Worm (Caenorhabditis elegans) whole organism, midembryonic: Measurements from ENCODE around the gene fbxc-26.

Experiments
- T22C8.4 ChIP-seq: fragments of 200-800 bp; sonication (Bioruptor generic); IDR thresholded peaks from 2 replicates; pipeline ENCODE4 v1.3.6; 2022; ENCODE audit warnings: missing genetic modification characterization, missing compliant biosample characterization
- cog-1 ChIP-seq: sonication (generic microtip); optimal IDR thresholded peaks from 2 replicates; lab custom pipeline; 2016; ENCODE audit warnings: missing genetic modification characterization, missing compliant biosample characterization
- flt-1 ChIP-seq: fragments of 200-800 bp; sonication (Bioruptor generic); IDR thresholded peaks from 2 replicates; pipeline ENCODE4 v1.3.6; 2022; ENCODE audit warnings: missing genetic modification characterization, missing compliant biosample characterization
- klf-2 ChIP-seq: fragments of 200-800 bp; sonication (Bioruptor generic); conservative IDR thresholded peaks from 2 replicates; pipeline ENCODE4 v1.3.6; 2022; ENCODE audit warnings: missing genetic modification reagents, missing genetic modification characterization, missing compliant biosample characterization
- med-1 ChIP-seq: sonication (generic microtip); optimal IDR thresholded peaks from 2 replicates; lab custom pipeline; 2017; ENCODE audit warnings: missing genetic modification characterization, mild to moderate bottlenecking, missing compliant biosample characterization, antibody characterized with exemption, missing genetic modification reagents; ENCODE audit not compliant: insufficient read depth
- ref-1 ChIP-seq: fragments of 200-800 bp; sonication (Bioruptor generic); conservative IDR thresholded peaks from 2 replicates; pipeline ENCODE4 v1.3.6; 2022; ENCODE audit warnings: missing genetic modification reagents, missing genetic modification characterization, missing compliant biosample characterization
- tab-1 ChIP-seq: fragments of 200-800 bp; sonication (Bioruptor generic); IDR thresholded peaks from 2 replicates; pipeline ENCODE4 v1.3.6; 2022; ENCODE audit warnings: missing genetic modification characterization, missing compliant biosample characterization
- ztf-23 ChIP-seq: fragments of 200-800 bp; sonication (Bioruptor generic); IDR thresholded peaks from 2 replicates; pipeline ENCODE4 v1.3.6; 2022; ENCODE audit warnings: missing genetic modification reagents, missing genetic modification characterization, missing compliant biosample characterization
- ztf-29 ChIP-seq: fragments of 200-800 bp; sonication (Bioruptor generic); IDR thresholded peaks from 2 replicates; pipeline ENCODE4 v1.3.6; 2022; ENCODE audit warnings: missing genetic modification reagents, missing genetic modification characterization, missing compliant biosample characterization

fbxc-26 gene

DNA sequence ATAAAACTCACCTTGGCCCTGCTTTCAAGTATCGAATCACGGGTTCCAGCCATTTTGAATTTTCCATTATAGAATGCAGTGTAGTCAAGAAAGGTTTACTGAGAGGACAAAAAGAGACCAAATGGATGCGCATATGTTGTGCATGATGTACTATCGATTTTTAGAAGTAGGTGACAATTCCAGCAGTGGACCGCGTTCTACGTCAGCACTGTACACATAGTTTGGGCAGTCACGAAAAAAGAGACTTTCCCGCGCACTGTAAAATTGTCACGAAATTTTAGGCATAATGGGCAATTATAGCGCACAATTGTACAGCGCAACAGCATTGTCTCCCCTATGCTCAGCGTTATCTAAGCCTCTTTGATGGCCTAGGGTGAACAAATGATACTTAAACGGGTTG is 3.4 kb downstream of the fbxc-26 start, which contains the start of gene fbxc-22:
fbxc-22 (minus strand) TSS at position 101 of the 400 bp plus-strand sequence.
- TF ChIP-seq med-1 (GFP tag; lab: Kevin White, UChicago) (no peak), flt-1 (no peak), ztf-23 (no peak), klf-2 (no peak), T22C8.4 (GFP tag; lab: Robert Waterston, UW) (no peak), ztf-29 (GFP tag; lab: Robert Waterston, UW) (no peak), tab-1 (GFP tag; lab: Robert Waterston, UW) (no peak), ref-1 (GFP tag; lab: Robert Waterston, UW) (no peak), cog-1 (tag; lab: Kevin White, UChicago) (no peak)

DNA sequence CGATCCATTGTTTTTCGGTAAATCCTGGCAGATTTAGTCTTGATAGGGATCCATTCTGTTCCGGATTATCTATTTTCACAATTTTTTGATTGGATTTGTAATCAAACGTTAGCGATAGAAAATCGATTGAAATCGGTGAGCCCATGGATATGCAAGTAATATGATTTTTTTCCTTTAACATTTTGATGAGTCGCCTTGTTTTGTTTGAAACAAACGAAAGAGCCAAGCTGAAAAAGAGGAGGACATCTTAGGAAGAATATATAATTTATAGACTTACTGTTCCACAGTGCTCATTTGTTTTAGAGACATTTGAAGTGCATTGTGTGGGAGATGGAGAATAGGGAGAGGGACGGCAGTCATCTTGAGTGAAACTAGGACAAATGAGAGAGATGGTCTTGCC is 5.6 kb downstream of the fbxc-26 start, which contains the start of the genes fbxb-18 and fbxb-19:
fbxb-18 (minus strand) TSS at position 101 of the 400 bp plus-strand sequence.
fbxb-19 (minus strand) TSS at position 369 of the 400 bp plus-strand sequence.
- TF ChIP-seq ref-1 (GFP tag; lab: Robert Waterston, UW) (no peak), T22C8.4 (GFP tag; lab: Robert Waterston, UW) (no peak), klf-2 (no peak), ztf-23 (no peak), cog-1 (tag; lab: Kevin White, UChicago) (no peak), flt-1 (no peak), tab-1 (GFP tag; lab: Robert Waterston, UW) (no peak), med-1 (GFP tag; lab: Kevin White, UChicago) (no peak), ztf-29 (GFP tag; lab: Robert Waterston, UW) (no peak)

DNA sequence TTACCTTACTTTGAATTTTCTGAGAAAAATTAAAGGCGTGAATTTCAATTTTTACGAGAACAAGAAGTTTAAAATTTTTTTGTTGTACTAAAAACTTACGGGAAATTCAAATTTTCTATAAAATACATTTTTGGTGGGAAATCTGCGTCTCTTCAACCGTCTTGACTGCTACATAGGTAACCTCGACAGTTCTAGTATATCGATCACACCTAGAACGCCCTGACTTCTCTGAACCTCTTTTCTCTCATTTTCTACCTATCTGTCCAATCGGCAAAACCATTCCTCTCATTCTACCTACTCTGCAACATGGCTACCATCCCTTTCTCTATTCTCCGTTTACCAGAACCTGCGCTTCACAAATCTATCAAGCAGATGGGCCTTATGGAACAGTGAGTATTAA is 10.7 kb downstream of the fbxc-26 start, which contains the start of gene fbxb-25:
fbxb-25 (plus strand) TSS at position 301 of the 400 bp plus-strand sequence.
- TF ChIP-seq tab-1 (GFP tag; lab: Robert Waterston, UW) (no peak), klf-2 (no peak), ref-1 (GFP tag; lab: Robert Waterston, UW) (no peak), med-1 (GFP tag; lab: Kevin White, UChicago) (no peak), flt-1 (no peak), T22C8.4 (GFP tag; lab: Robert Waterston, UW) (no peak), cog-1 (tag; lab: Kevin White, UChicago) (no peak), ztf-29 (GFP tag; lab: Robert Waterston, UW) (no peak), ztf-23 (no peak)

DNA sequence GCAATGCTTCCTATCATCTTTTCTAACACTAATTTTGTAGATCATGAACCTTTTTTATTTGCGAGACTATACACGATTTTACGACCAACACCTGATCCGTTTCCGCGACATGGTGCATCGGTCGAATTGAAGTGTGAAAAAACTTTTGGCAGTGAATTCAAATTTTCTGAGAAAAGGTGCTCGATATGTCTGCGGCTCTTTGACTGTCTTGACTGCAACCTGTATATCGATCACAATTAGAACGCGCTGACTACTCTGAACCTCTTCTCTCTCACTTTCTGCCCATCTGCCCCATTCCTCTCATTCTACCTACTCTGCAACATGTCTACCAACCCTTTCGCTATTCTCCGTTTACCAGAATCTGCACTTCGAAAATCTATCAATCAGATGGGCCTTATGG is 12.2 kb downstream of the fbxc-26 start, which contains the start of gene fbxb-26:
fbxb-26 (plus strand) TSS at position 301 of the 400 bp plus-strand sequence.
- TF ChIP-seq ztf-29 (GFP tag; lab: Robert Waterston, UW) (no peak), flt-1 (no peak), cog-1 (tag; lab: Kevin White, UChicago) (no peak), T22C8.4 (GFP tag; lab: Robert Waterston, UW) (no peak), klf-2 (no peak), med-1 (GFP tag; lab: Kevin White, UChicago) (no peak), ztf-23 (no peak), ref-1 (GFP tag; lab: Robert Waterston, UW) (no peak), tab-1 (GFP tag; lab: Robert Waterston, UW) (no peak)

DNA sequence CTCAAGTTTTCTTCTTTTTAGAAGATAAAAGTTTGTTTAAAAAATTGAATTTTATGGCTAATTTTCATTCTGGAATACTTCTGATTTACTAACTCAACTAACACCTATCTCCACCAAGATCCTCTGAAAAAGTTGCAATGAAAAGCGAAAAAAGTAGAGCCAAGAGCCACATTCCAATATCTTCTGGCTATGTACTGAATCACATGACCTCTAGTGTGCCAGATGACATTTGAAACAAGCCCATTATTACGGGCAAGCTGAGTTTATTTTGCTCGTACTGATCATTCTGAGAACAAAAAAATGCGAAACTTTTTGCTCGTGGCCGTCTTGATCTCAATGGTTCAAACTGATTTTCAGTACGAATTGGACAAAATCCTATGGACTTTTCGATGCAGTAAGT is 15.3 kb downstream of the fbxc-26 start, which contains the start of gene irld-36:
irld-36 (plus strand) TSS at position 301 of the 400 bp plus-strand sequence.
- TF ChIP-seq ztf-29 (GFP tag; lab: Robert Waterston, UW) (no peak), tab-1 (GFP tag; lab: Robert Waterston, UW) (no peak), T22C8.4 (GFP tag; lab: Robert Waterston, UW) (no peak), ztf-23 (no peak)

DNA sequence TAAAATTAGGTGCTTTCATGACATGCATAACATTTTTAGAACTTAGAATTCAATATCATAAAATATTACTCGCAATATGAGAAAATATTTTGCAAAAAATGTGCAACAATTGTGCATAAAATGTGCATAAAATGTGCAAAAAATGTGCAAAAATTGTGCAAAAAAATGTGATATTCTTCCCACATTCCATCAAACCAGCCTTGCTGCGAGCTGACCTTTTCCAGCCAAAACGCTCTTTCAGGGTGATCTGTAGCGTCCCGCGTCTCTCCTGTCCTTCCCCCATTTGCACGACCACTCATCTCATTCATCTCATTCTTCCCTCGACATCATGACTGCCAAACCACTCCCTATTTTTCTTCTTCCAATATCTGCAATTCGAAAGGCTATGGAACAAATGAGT is 18.3 kb downstream of the fbxc-26 start, which contains the start of gene fbxb-17:
fbxb-17 (plus strand) TSS at position 301 of the 400 bp plus-strand sequence.
- TF ChIP-seq ztf-29 (GFP tag; lab: Robert Waterston, UW) (no peak), flt-1 (no peak), med-1 (GFP tag; lab: Kevin White, UChicago) (no peak), ref-1 (GFP tag; lab: Robert Waterston, UW) (no peak), tab-1 (GFP tag; lab: Robert Waterston, UW) (no peak), klf-2 (no peak), cog-1 (tag; lab: Kevin White, UChicago) (no peak), T22C8.4 (GFP tag; lab: Robert Waterston, UW) (no peak), ztf-23 (no peak)

DNA sequence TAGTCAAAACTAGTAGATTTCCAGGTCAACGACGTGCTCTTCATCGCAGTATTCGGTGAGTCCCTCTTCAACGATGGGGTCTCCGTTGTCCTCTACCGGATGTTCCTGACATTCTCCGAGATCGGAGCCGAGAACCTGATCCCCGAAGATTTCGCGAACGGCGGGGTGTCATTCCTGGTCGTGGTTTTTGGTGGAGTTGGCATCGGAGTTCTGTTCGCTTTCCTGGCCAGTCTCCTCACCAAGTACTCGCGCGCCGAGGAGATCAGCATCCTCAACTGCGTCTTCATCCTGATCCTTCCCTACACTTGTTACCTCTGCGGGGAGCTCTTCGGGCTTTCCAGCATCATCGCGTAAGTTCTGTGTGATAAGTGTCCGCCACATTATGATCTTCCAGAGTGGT is 21.8 kb downstream of the fbxc-26 start:
- TF ChIP-seq med-1 (GFP tag; lab: Kevin White, UChicago), result no peak
- no peak for TF ChIP-seq ztf-29 (GFP tag; lab: Robert Waterston, UW)
- no peak for TF ChIP-seq T22C8.4 (GFP tag; lab: Robert Waterston, UW)
- TF ChIP-seq tab-1 (GFP tag; lab: Robert Waterston, UW), result no peak
- TF ChIP-seq klf-2, result no peak
- TF ChIP-seq flt-1, result no peak
- no peak for TF ChIP-seq ztf-23
- no peak for TF ChIP-seq ref-1 (GFP tag; lab: Robert Waterston, UW)
- TF ChIP-seq cog-1 (tag; lab: Kevin White, UChicago), result no peak

DNA sequence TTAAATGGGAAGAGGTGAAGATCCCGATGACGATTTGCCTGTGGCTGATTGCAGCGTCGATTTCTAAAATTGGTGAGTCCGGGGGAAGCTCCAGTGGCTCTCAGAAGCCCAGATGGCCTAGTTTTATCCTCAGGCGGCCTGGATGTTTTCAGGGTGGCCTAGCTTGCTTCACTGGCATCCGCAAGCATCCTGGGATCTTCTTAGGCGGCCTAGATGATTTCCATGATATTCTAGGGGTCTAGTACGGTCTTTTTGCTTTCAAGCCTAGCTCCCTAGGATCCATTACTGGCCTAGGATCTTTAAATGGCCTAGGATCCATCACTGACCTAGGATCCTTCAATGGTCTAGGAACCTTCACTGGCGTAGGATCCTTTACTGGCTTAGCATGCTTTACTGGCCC is 23.4 kb downstream of the fbxc-26 start:
- TF ChIP-seq ztf-23 (no peak), tab-1 (GFP tag; lab: Robert Waterston, UW) (no peak), cog-1 (tag; lab: Kevin White, UChicago) (no peak), T22C8.4 (GFP tag; lab: Robert Waterston, UW) (no peak), ztf-29 (GFP tag; lab: Robert Waterston, UW) (no peak)

DNA sequence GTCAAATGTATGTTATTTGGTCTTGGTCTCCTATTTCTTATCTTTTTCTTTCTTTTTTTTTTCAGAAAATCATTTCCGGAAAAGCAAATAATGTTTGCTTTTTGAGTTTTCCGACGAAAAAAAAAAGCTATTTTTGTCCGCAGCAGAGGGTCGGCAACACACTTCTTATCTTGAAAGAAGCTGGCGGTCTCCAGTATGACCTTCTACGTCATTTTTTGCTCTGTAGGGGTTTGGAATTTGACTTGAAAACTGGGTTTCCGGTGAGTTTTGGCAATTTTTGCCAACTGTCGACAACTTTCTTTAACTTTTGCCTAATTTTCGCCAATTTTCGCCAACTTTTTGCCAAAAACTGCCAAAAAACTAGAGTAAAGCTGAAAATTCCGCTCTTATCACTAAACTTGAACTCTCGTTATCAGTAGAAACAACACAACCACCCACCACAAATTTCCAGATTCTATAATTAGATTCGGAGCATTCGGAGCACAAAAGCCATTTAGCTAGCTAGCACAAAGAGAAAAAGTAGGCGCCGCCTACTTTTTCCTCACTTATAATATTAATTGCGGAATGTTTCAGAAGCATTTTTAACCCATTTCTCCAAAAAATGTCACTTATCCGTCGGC is 24.1 kb downstream of the fbxc-26 start, which contains the start of gene nhx-6:
nhx-6 (plus strand) TSS at position 570 of the 620 bp plus-strand sequence.
- no peak for TF ChIP-seq flt-1
- no peak for TF ChIP-seq cog-1 (tag; lab: Kevin White, UChicago)
- TF ChIP-seq T22C8.4 (GFP tag; lab: Robert Waterston, UW), result no peak
- no peak for TF ChIP-seq tab-1 (GFP tag; lab: Robert Waterston, UW)
- TF ChIP-seq klf-2, result no peak
- no peak for TF ChIP-seq ref-1 (GFP tag; lab: Robert Waterston, UW)
- TF ChIP-seq med-1 (GFP tag; lab: Kevin White, UChicago), result no peak
- TF ChIP-seq ztf-29 (GFP tag; lab: Robert Waterston, UW), result no peak
- TF ChIP-seq ztf-23, result no peak
